Fruit fly (Drosophila melanogaster): Measurements from ENCODE around the gene cdi.
A peak's percentile ranks its signal among the peaks of the same experiment; 100 is the strongest.

Gene cdi

DNA sequence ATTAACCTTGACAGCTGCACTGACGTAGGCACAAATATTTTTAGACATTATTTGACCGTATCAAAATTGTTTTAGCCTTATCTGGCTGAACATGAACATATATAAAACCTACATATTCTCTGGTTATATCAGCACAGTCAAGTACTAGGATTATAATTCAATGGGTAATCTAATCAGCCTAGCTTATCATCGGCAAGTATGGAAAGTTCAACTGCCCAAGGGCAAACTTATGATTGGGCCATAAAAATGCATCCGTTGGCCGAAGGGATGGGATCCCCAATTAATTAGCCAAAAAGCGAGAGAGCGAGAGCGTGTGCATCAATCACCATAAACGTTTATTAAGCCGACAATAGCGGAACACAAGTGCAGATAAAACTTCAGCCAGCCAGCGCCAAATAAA lies 28.6 kb downstream of the cdi start:
- no peak for TF ChIP-seq br (GFP tag; optimal IDR thresholded peaks at IDR 0.05)
- TF ChIP-seq pan (optimal IDR thresholded peaks at IDR 0.05) = no peak
- no peak for TF ChIP-seq woc (GFP tag; optimal IDR thresholded peaks at IDR 0.05)
- no peak for TF ChIP-seq Abd-B (GFP tag; optimal IDR thresholded peaks at IDR 0.05)
- no peak for TF ChIP-seq Hr78 (GFP tag; optimal IDR thresholded peaks at IDR 0.05)
- no peak for TF ChIP-seq jim (GFP tag; optimal IDR thresholded peaks at IDR 0.05)
- TF ChIP-seq Rel (GFP tag; optimal IDR thresholded peaks at IDR 0.05) = no peak
- TF ChIP-seq Rel (tag; optimal IDR thresholded peaks at IDR 0.05) = peak; percentile 87
- no peak for TF ChIP-seq sage (GFP tag; optimal IDR thresholded peaks at IDR 0.05)
- peak; percentile 68 for TF ChIP-seq CrebA (GFP tag; optimal IDR thresholded peaks at IDR 0.05; ENCODE audit: borderline replicate concordance)
- no peak for TF ChIP-seq foxo (GFP tag; optimal IDR thresholded peaks at IDR 0.05)
- TF ChIP-seq usp (GFP tag; optimal IDR thresholded peaks at IDR 0.05) = no peak
- TF ChIP-seq lola (GFP tag; optimal IDR thresholded peaks at IDR 0.05) = no peak
- no peak for TF ChIP-seq GATAd (GFP tag; optimal IDR thresholded peaks at IDR 0.05)
- no peak for TF ChIP-seq Hnf4 (GFP tag; optimal IDR thresholded peaks at IDR 0.05)

- peak; percentile 20 for TF ChIP-seq fru (GFP tag; optimal IDR thresholded peaks at IDR 0.05)
- peak; percentile 50 for TF ChIP-seq Sp1 (GFP tag; optimal IDR thresholded peaks at IDR 0.05)
- no peak for TF ChIP-seq ey (GFP tag; optimal IDR thresholded peaks at IDR 0.05)
- TF ChIP-seq Abd-B (GFP tag; optimal IDR thresholded peaks at IDR 0.05) = no peak
- TF ChIP-seq brk (GFP tag; optimal IDR thresholded peaks at IDR 0.05) = peak; percentile 51
- no peak for TF ChIP-seq N (GFP tag; optimal IDR thresholded peaks at IDR 0.05)
- peak; percentile 26 for TF ChIP-seq OdsH (GFP tag; optimal IDR thresholded peaks at IDR 0.05)
- TF ChIP-seq GATAd (GFP tag; optimal IDR thresholded peaks at IDR 0.05) = no peak
- no peak for TF ChIP-seq HLH106 (tag; optimal IDR thresholded peaks at IDR 0.05)
- peak; percentile 36 for TF ChIP-seq psq (GFP tag; optimal IDR thresholded peaks at IDR 0.05)
- TF ChIP-seq tai (GFP tag; optimal IDR thresholded peaks at IDR 0.05) = no peak
- peak; percentile 32 for TF ChIP-seq rgr (GFP tag; optimal IDR thresholded peaks at IDR 0.05)
- peak; percentile 50 for TF ChIP-seq Rel (GFP tag; optimal IDR thresholded peaks at IDR 0.05)
- TF ChIP-seq Rel (tag; optimal IDR thresholded peaks at IDR 0.05) = no peak
- TF ChIP-seq woc (GFP tag; optimal IDR thresholded peaks at IDR 0.05) = peak; percentile 12
- TF ChIP-seq br (GFP tag; optimal IDR thresholded peaks at IDR 0.05) = peak; percentile 5
Measured at dm6 chr3R:19064037-19064664, 29.9 kb downstream of the cdi start.

dm6 chr3R:19062549-19062948 lies 31.5 kb downstream of the cdi start:
- TF ChIP-seq Hnf4 (GFP tag; optimal IDR thresholded peaks at IDR 0.05) (no peak), dsf (GFP tag; optimal IDR thresholded peaks at IDR 0.05; ENCODE audit: borderline replicate concordance) (no peak), foxo (GFP tag; optimal IDR thresholded peaks at IDR 0.05) (peak in 1 of 2 experiments; percentile 39), Dif (GFP tag; optimal IDR thresholded peaks at IDR 0.05; ENCODE audit: partially characterized antibody) (no peak), HLH106 (tag; optimal IDR thresholded peaks at IDR 0.05) (no peak), tai (GFP tag; optimal IDR thresholded peaks at IDR 0.05) (no peak), h (GFP tag; optimal IDR thresholded peaks at IDR 0.05) (no peak)

dm6 chr3R:19060173-19060572 lies 33.9 kb downstream of the cdi start:
- no peak for TF ChIP-seq fru (GFP tag; optimal IDR thresholded peaks at IDR 0.05)
- TF ChIP-seq Myc (optimal IDR thresholded peaks at IDR 0.05) = no peak
- no peak for TF ChIP-seq Hr83 (GFP tag; optimal IDR thresholded peaks at IDR 0.05; ENCODE audit: poor library complexity, severe bottlenecking)
- TF ChIP-seq psq (GFP tag; optimal IDR thresholded peaks at IDR 0.05) = no peak
- TF ChIP-seq h (GFP tag; optimal IDR thresholded peaks at IDR 0.05) = no peak
- no peak for TF ChIP-seq Vsx2 (GFP tag; optimal IDR thresholded peaks at IDR 0.05; ENCODE audit: partially characterized antibody)
- peak; percentile 2 for TF ChIP-seq rgr (GFP tag; optimal IDR thresholded peaks at IDR 0.05)
- TF ChIP-seq Dif (GFP tag; optimal IDR thresholded peaks at IDR 0.05; ENCODE audit: partially characterized antibody) = no peak
- no peak for TF ChIP-seq Dfd (GFP tag; optimal IDR thresholded peaks at IDR 0.05)
- no peak for TF ChIP-seq Abd-B (GFP tag; optimal IDR thresholded peaks at IDR 0.05)
- TF ChIP-seq brk (GFP tag; optimal IDR thresholded peaks at IDR 0.05) = no peak
- TF ChIP-seq Hnf4 (GFP tag; optimal IDR thresholded peaks at IDR 0.05) = peak; percentile 4
- TF ChIP-seq N (GFP tag; optimal IDR thresholded peaks at IDR 0.05) = no peak
- no peak for TF ChIP-seq br (GFP tag; optimal IDR thresholded peaks at IDR 0.05)
- no peak for TF ChIP-seq sage (GFP tag; optimal IDR thresholded peaks at IDR 0.05)

dm6 chr3R:19059285-19059684 lies 34.8 kb downstream of the cdi start:
- TF ChIP-seq CG32264 (GFP tag; optimal IDR thresholded peaks at IDR 0.05) = no peak
